Worm (Caenorhabditis elegans): ENCODE measurements around the gene rde-11.
A peak's percentile ranks its signal among the peaks of the same experiment; 100 is the strongest.

rde-11 gene

DNA sequence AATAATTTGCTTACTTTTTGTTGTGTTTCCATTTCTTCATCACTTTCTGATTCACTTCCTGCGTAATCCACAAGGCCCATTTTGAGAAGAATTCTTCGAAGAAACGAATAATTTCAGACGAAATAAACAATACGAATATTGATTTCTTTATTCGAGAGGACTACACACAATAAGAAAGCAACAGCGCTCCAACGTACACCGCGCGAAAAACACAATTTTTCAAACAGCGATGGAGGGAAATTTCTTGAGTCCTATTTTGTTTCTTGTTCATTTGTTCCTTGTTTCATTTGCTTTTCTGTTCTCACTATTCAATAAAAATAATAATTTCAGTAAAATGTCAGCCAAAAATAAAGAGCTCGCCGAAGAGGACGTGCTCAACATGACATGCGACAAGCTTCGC, 11.3 kb upstream of the rde-11 start, which contains the start of the genes prcc-1 and C39E9.12 (continued):
- TF ChIP-seq lsy-2 (tag; optimal IDR thresholded peaks at IDR 0.05) (peak in 1 of 2 experiments; percentile 88), gei-8 (GFP tag; optimal IDR thresholded peaks at IDR 0.05) (no peak), madf-5 (GFP tag; IDR thresholded peaks at IDR 0.05) (no peak), php-3 (GFP tag; IDR thresholded peaks at IDR 0.05) (no peak), F26F4.8 (GFP tag; conservative IDR thresholded peaks at IDR 0.05) (no peak), D1046.2 (GFP tag; IDR thresholded peaks at IDR 0.05) (no peak), lin-39 (tag; optimal IDR thresholded peaks at IDR 0.05) (no peak), F44E2.7 (GFP tag; IDR thresholded peaks at IDR 0.05) (no peak), dmd-9 (GFP tag; IDR thresholded peaks at IDR 0.05) (no peak), spr-1 (tag; optimal IDR thresholded peaks at IDR 0.05) (no peak), ceh-20 (GFP tag; IDR thresholded peaks at IDR 0.05) (no peak), zip-11 (GFP tag; IDR thresholded peaks at IDR 0.05) (no peak), nhr-102 (tag; optimal IDR thresholded peaks at IDR 0.05) (no peak), nhr-77 (tag; optimal IDR thresholded peaks at IDR 0.05) (peak; percentile 19), nhr-111 (GFP tag; optimal IDR thresholded peaks at IDR 0.05) (no peak), nhr-42 (GFP tag; IDR thresholded peaks at IDR 0.05) (no peak), ama-1 (optimal IDR thresholded peaks at IDR 0.05) (peak; percentile 4), rbr-2 (tag; optimal IDR thresholded peaks at IDR 0.05) (peak; percentile 10), pha-4 (GFP tag; IDR thresholded peaks at IDR 0.05) (no peak), pha-4 (tag; optimal IDR thresholded peaks at IDR 0.05) (peak; percentile 25), dpl-1 (GFP tag; optimal IDR thresholded peaks at IDR 0.05) (peak; percentile 90), zfp-2 (tag; optimal IDR thresholded peaks at IDR 0.05) (no peak), F37D6.2 (tag; optimal IDR thresholded peaks at IDR 0.05) (no peak), T26A8.4 (GFP tag; IDR thresholded peaks at IDR 0.05) (no peak), jun-1 (tag; optimal IDR thresholded peaks at IDR 0.05) (no peak), lin-38 (GFP tag; IDR thresholded peaks at IDR 0.05) (peak; percentile 94), ceh-28 (tag; optimal IDR thresholded peaks at IDR 0.05) (no peak), pqm-1 (tag; optimal IDR thresholded peaks at IDR 0.05) (no peak), fkh-10 (GFP tag; optimal IDR thresholded peaks at IDR 0.05) (no peak), ceh-62 (tag; optimal IDR thresholded peaks at IDR 0.05) (no peak), lin-29 (GFP tag; IDR thresholded peaks at IDR 0.05) (no peak), hmg-1.1 (GFP tag; IDR thresholded peaks at IDR 0.05) (no peak)

DNA sequence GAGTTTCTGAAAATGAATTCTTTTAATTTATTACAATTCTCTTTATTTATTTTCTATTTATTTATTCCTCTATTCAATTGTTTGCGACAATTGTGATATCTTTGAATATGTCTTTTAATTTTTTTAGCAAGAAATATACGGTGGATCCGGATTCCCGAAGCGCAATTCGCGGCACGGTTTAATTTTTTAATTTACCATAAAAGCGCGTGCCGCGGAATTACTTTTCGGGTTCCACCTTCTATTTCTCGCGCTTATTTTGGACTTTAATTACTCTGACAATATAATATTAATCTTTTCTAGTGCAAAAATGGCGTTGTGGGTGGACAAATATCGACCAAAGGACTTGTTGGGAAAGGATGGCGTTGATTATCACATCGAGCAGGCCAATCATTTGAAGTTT, 9.5 kb upstream of the rde-11 start, which contains the start of gene rfc-3:
Gene rfc-3, plus strand, starts transcription at position 301 of the 400 bp plus-strand sequence.
- TF ChIP-seq madf-9 (GFP tag; conservative IDR thresholded peaks at IDR 0.05) (no peak), hmg-1.1 (GFP tag; IDR thresholded peaks at IDR 0.05) (no peak), ceh-44 (GFP tag; IDR thresholded peaks at IDR 0.05) (no peak), lin-38 (GFP tag; IDR thresholded peaks at IDR 0.05) (0 out of 2 replicates have a peak, but pooled peaks have one; percentile 15), nhr-102 (tag; optimal IDR thresholded peaks at IDR 0.05) (no peak), tra-1 (GFP tag; IDR thresholded peaks at IDR 0.05) (no peak)

DNA sequence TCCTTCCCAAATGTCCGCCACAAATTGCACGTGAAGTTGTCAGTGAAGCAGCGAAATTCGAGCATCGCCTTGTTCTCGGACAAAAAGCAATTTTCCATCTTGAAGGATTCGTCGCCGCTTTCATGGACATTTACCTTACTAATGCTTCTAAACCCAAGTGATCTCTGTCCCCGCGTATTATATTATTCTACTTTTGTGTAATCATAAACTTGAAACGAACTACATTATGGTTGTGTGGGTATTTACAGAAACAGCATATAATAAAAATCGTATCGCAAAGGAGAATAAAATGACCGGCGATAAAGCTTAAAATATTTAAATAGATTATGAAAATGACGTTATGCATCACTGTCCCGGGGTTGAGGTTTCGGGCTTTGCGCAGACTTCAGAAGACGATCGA, 8.2 kb upstream of the rde-11 start:
- no peak for TF ChIP-seq php-3 (GFP tag; IDR thresholded peaks at IDR 0.05)
- no peak for TF ChIP-seq F10B5.3 (tag; optimal IDR thresholded peaks at IDR 0.05)
- no peak for TF ChIP-seq madf-9 (GFP tag; conservative IDR thresholded peaks at IDR 0.05)
- no peak for TF ChIP-seq zfp-2 (tag; optimal IDR thresholded peaks at IDR 0.05)
- TF ChIP-seq unc-130 (GFP tag; optimal IDR thresholded peaks at IDR 0.05) = peak; percentile 26
- no peak for TF ChIP-seq dmd-8 (GFP tag; IDR thresholded peaks at IDR 0.05)
- no peak for TF ChIP-seq daf-16 (GFP tag; optimal IDR thresholded peaks at IDR 0.05)
- peak; percentile 37 for TF ChIP-seq daf-16 (tag; optimal IDR thresholded peaks at IDR 0.05)
- peak; percentile 44 for TF ChIP-seq F49E8.2 (tag; optimal IDR thresholded peaks at IDR 0.05; ENCODE audit: borderline replicate concordance)
- no peak for TF ChIP-seq nhr-237 (tag; optimal IDR thresholded peaks at IDR 0.05)
- TF ChIP-seq nhr-11 (tag; optimal IDR thresholded peaks at IDR 0.05) = no peak
- TF ChIP-seq madf-5 (GFP tag; IDR thresholded peaks at IDR 0.05) = no peak
- no peak for TF ChIP-seq hlh-11 (tag; optimal IDR thresholded peaks at IDR 0.05)
- TF ChIP-seq lin-38 (GFP tag; IDR thresholded peaks at IDR 0.05) = peak; percentile 62
